Worm (Caenorhabditis elegans): Measurements from ENCODE around the gene pgp-12.

The pgp-12 gene

DNA sequence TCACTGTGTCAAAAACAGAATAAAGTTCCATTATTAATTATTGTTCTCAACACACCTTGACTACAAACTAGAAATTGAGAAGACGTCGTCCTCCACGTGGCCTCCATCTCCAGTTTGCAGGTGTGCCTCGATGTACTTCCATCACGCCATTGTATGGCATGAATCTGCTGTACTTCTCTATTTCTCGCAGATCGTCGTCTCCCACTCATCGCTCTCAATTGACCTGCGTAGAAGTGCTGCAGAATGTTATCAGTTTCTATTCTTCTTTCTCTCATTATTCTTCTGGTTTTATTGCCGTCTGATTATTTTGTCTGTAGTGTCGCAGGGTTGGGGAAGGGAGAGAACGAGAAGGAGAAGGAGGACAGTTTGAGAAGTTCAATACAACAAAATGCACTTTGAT, 28.0 kb downstream of the pgp-12 start (continued):
- 0 out of 2 replicates have a peak, but pooled peaks have one; percentile 17 for TF ChIP-seq lin-1 (GFP tag; IDR thresholded peaks at IDR 0.05)

DNA sequence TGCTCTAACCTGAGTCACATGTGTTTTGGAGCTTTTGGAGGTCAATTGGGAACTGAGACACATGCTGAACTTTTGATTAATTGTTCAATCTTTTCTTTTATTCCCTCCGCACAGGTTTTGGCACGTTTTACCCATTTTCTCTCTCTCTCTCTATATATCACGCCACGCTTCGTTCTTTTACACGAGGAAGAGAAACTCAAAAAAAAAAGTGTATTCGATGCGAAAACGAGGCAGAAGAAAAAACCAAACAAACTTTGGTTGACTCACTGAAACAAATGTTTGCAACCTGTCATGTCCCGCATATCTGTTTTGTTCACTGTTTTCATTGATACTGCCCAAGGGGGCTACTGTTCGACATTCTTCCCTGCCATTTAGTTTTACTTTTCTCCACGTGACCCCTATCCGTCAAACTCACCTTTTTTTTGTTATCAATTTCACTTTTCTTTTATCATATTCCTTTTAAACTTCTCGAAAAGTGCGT, 29.7 kb downstream of the pgp-12 start:
- TF ChIP-seq nhr-77 (tag; optimal IDR thresholded peaks at IDR 0.05) (no peak), vab-7 (GFP tag; IDR thresholded peaks at IDR 0.05) (no peak), duxl-1 (tag; optimal IDR thresholded peaks at IDR 0.05; ENCODE audit: poor library complexity) (no peak), lin-13 (GFP tag; optimal IDR thresholded peaks at IDR 0.05) (no peak), mxl-2 (GFP tag; conservative IDR thresholded peaks at IDR 0.05) (no peak), unc-39 (tag; optimal IDR thresholded peaks at IDR 0.05) (no peak), lin-39 (tag; optimal IDR thresholded peaks at IDR 0.05) (no peak), ceh-28 (tag; optimal IDR thresholded peaks at IDR 0.05) (no peak), daf-19 (GFP tag; conservative IDR thresholded peaks at IDR 0.05) (no peak), Y75B8A.6 (GFP tag; IDR thresholded peaks at IDR 0.05) (no peak), aha-1 (tag) (no peak), F49E8.2 (tag; optimal IDR thresholded peaks at IDR 0.05; ENCODE audit: borderline replicate concordance) (no peak), dve-1 (tag; optimal IDR thresholded peaks at IDR 0.05; ENCODE audit: insufficient read depth) (peak; percentile 4), nhr-28 (tag; optimal IDR thresholded peaks at IDR 0.05) (peak; percentile 35), daf-12 (tag; optimal IDR thresholded peaks at IDR 0.05) (no peak), ctbp-1 (GFP tag; IDR thresholded peaks at IDR 0.05) (no peak), mdt-29 (GFP tag; IDR thresholded peaks at IDR 0.05) (no peak), daf-16 (GFP tag; optimal IDR thresholded peaks at IDR 0.05) (peak in 1 of 2 experiments; percentile 45), daf-16 (tag; optimal IDR thresholded peaks at IDR 0.05) (no peak), dmd-6 (GFP tag; IDR thresholded peaks at IDR 0.05) (peak; percentile 49), hmg-1.1 (GFP tag; IDR thresholded peaks at IDR 0.05) (no peak), T20F7.1 (GFP tag; optimal IDR thresholded peaks at IDR 0.05) (peak; percentile 16), tra-1 (GFP tag; IDR thresholded peaks at IDR 0.05) (0 out of 2 replicates have a peak, but pooled peaks have one; percentile 49), egl-27 (tag; optimal IDR thresholded peaks at IDR 0.05) (no peak), nhr-48 (tag; optimal IDR thresholded peaks at IDR 0.05) (peak; percentile 43), fkh-10 (GFP tag; optimal IDR thresholded peaks at IDR 0.05) (no peak), mdl-1 (tag; optimal IDR thresholded peaks at IDR 0.05) (peak in 1 of 2 experiments; percentile 87), lin-15B (tag; optimal IDR thresholded peaks at IDR 0.05) (no peak), lin-29 (GFP tag; IDR thresholded peaks at IDR 0.05) (0 out of 2 replicates have a peak, but pooled peaks have one; percentile 25), pha-4 (GFP tag; IDR thresholded peaks at IDR 0.05) (no peak), pha-4 (tag; optimal IDR thresholded peaks at IDR 0.05) (no peak), nhr-10 (tag; optimal IDR thresholded peaks at IDR 0.05) (no peak), Y105C5A.15 (GFP tag; IDR thresholded peaks at IDR 0.05) (no peak), hlh-30 (tag; optimal IDR thresholded peaks at IDR 0.05; ENCODE audit: insufficient read depth) (peak; percentile 75), mxl-3 (GFP tag; optimal IDR thresholded peaks at IDR 0.05) (peak; percentile 85), hlh-11 (tag; optimal IDR thresholded peaks at IDR 0.05) (peak; percentile 80), fos-1 (tag; optimal IDR thresholded peaks at IDR 0.05) (no peak), nhr-76 (tag; optimal IDR thresholded peaks at IDR 0.05) (no peak), zfp-3 (GFP tag; conservative IDR thresholded peaks at IDR 0.05) (no peak), daf-8 (GFP tag; IDR thresholded peaks at IDR 0.05) (no peak)

DNA sequence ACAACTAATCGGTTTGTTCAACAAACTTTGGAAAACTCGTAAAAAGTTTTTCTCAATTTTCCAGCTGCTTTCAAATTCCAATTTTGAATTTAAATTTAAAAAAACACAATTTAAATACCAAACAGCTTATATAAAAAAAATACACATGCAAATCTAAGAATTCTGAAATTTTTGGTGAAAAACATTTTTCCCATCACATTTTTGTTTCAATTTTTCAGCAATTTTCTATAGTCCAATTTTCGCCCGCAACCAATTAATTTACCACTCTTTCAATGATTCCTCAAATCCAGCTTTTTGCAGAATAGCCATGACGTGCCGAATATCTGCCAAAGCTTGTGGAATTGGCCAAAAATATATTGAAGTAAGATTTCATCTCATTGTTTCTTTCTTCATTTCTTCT, 30.2 kb downstream of the pgp-12 start, which contains the start of gene cept-1:
Gene cept-1 (plus strand): TSS at position 301 of the 400 bp plus-strand sequence.
- no peak for TF ChIP-seq Y5F2A.4 (GFP tag; optimal IDR thresholded peaks at IDR 0.05)
- TF ChIP-seq nhr-41 (GFP tag; IDR thresholded peaks at IDR 0.05) = no peak
- TF ChIP-seq duxl-1 (tag; optimal IDR thresholded peaks at IDR 0.05; ENCODE audit: poor library complexity) = no peak
- TF ChIP-seq dmd-6 (GFP tag; IDR thresholded peaks at IDR 0.05) = 0 out of 2 replicates have a peak, but pooled peaks have one; percentile 4
